Fruit fly (Drosophila melanogaster) whole organism, prepupa: Measurements from ENCODE around the gene CG5126.
A peak's percentile ranks its signal among the peaks of the same experiment; 100 is the strongest.

Source experiments
- Blimp-1 ChIP-seq: fragments of 200-800 bp; sonication (Bioruptor generic); optimal IDR thresholded peaks from 3 replicates; lab custom pipeline; 2017; ENCODE audit warnings: missing biosample characterization, missing genetic modification characterization, mild to moderate bottlenecking, moderate library complexity, missing genetic modification reagents
- Eip93F ChIP-seq: fragments of 200-800 bp; sonication (Bioruptor generic); optimal IDR thresholded peaks from 2 replicates; lab custom pipeline; 2016; ENCODE audit warnings: missing biosample characterization, mild to moderate bottlenecking, missing genetic modification characterization
- Hr38 ChIP-seq: sonication (Bioruptor generic); optimal IDR thresholded peaks from 2 replicates; lab custom pipeline; 2016; ENCODE audit warnings: missing biosample characterization, missing genetic modification characterization
- OdsH ChIP-seq: fragments of 200-800 bp; sonication (Bioruptor generic); optimal IDR thresholded peaks from 3 replicates; lab custom pipeline; 2016; ENCODE audit warnings: missing biosample characterization, missing genetic modification characterization
- Smox ChIP-seq: fragments of 200-800 bp; sonication (Bioruptor generic); optimal IDR thresholded peaks from 3 replicates; lab custom pipeline; 2016; ENCODE audit warnings: missing biosample characterization, missing genetic modification characterization
- Sox102F ChIP-seq: fragments of 200-800 bp; sonication (Bioruptor generic); optimal IDR thresholded peaks from 2 replicates; lab custom pipeline; 2016; ENCODE audit warnings: missing biosample characterization, mild to moderate bottlenecking, missing genetic modification characterization
- dsx ChIP-seq: fragments of 200-800 bp; optimal IDR thresholded peaks from 3 replicates; lab custom pipeline; 2019; ENCODE audit warnings: missing biosample characterization, mild to moderate bottlenecking, missing genetic modification characterization, moderate library complexity; ENCODE audit not compliant: poor library complexity, severe bottlenecking
- fkh ChIP-seq: fragments of 200-800 bp; sonication (Bioruptor generic); optimal IDR thresholded peaks from 3 replicates; lab custom pipeline; 2017; ENCODE audit warnings: missing biosample characterization, mild to moderate bottlenecking, missing genetic modification characterization, moderate library complexity
- lz ChIP-seq: fragments of 200-800 bp; sonication (Bioruptor generic); optimal IDR thresholded peaks from 3 replicates; lab custom pipeline; 2016; ENCODE audit warnings: missing biosample characterization, missing genetic modification characterization

DNA sequence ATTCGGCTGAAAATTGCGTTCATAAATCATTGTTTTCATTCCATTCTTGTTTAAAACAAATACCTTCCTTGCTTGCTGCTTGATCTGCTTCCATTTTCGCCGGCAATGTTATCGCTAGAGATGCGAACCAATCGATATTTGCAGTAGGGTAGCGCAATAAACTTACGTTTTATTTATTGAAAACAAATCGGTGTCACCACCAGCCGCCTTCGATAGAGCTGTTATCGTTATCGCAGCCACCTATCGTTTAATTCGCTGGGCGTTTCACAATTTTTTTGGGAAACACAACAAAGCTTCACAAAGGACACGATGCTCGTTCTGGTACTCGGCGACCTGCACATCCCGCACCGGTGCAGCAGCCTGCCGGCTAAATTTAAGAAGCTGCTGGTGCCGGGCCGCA is 33.3 kb downstream of the CG5126 start, which contains the start of the genes Tfb4 and Vps29:
- no peak for TF ChIP-seq Sox102F (GFP tag; lab: Kevin White, UChicago)
- TF ChIP-seq Blimp-1 (GFP tag; lab: Kevin White, UChicago), result no peak
- TF ChIP-seq fkh (GFP tag; lab: Kevin White, UChicago), result no peak
- TF ChIP-seq lz (GFP tag; lab: Kevin White, UChicago), result peak; percentile 42
- TF ChIP-seq OdsH (GFP tag; lab: Kevin White, UChicago), result no peak
- no peak for TF ChIP-seq Hr38 (GFP tag; lab: Kevin White, UChicago)
- no peak for TF ChIP-seq Smox
- TF ChIP-seq Eip93F (GFP tag; lab: Kevin White, UChicago), result no peak
- no peak for TF ChIP-seq dsx (GFP tag; lab: Kevin White, UChicago)
